Fruit fly (Drosophila melanogaster): ENCODE results near the gene Mtp.

Mtp gene

dm6 chr2L:20934678-20935077, 12.0 kb upstream of the Mtp start:
- TF ChIP-seq CG10631 (GFP tag; optimal IDR thresholded peaks at IDR 0.05) (no peak), fkh (GFP tag; optimal IDR thresholded peaks at IDR 0.05) (peak; percentile 2)

- TF ChIP-seq CG11294 (GFP tag; IDR thresholded peaks at IDR 0.05) (no peak), CG3032 (tag; optimal IDR thresholded peaks at IDR 0.05) (no peak), CG4318 (GFP tag; optimal IDR thresholded peaks at IDR 0.05) (no peak), OdsH (GFP tag; optimal IDR thresholded peaks at IDR 0.05) (no peak), Ets96B (tag; optimal IDR thresholded peaks at IDR 0.05) (no peak), CG31627 (GFP tag; optimal IDR thresholded peaks at IDR 0.05) (no peak), spab (GFP tag; optimal IDR thresholded peaks at IDR 0.05) (no peak), achi (GFP tag; optimal IDR thresholded peaks at IDR 0.05) (no peak), CG16779 (tag; optimal IDR thresholded peaks at IDR 0.05) (no peak), Sox15 (GFP tag; optimal IDR thresholded peaks at IDR 0.05) (no peak), CG34406 (GFP tag; optimal IDR thresholded peaks at IDR 0.05) (no peak), eg (GFP tag; IDR thresholded peaks at IDR 0.05) (no peak), CG6163 (GFP tag; IDR thresholded peaks at IDR 0.05) (no peak), CG11902 (GFP tag; optimal IDR thresholded peaks at IDR 0.05) (no peak), lz (GFP tag; optimal IDR thresholded peaks at IDR 0.05) (no peak)
Measured at dm6 chr2L:20934013-20934412, 11.3 kb upstream of the Mtp start, which contains the start of gene CG9270. TSS of gene CG9270 (minus strand) at chr2L:20934113.

- no peak for TF ChIP-seq CG10631 (GFP tag; optimal IDR thresholded peaks at IDR 0.05)
- TF ChIP-seq fkh (GFP tag; optimal IDR thresholded peaks at IDR 0.05), result peak; percentile 96
- no peak for TF ChIP-seq CG6808 (GFP tag; optimal IDR thresholded peaks at IDR 0.05)
Measured at dm6 chr2L:20927653-20928052, 5.0 kb upstream of the Mtp start, which contains the start of gene Nthl1. TSS of gene Nthl1 (minus strand) at chr2L:20927860.

- no peak for TF ChIP-seq CG6792 (GFP tag; optimal IDR thresholded peaks at IDR 0.05)
- TF ChIP-seq fkh (GFP tag; optimal IDR thresholded peaks at IDR 0.05), result peak; percentile 48
Measured at dm6 chr2L:20925975-20926374, 3.3 kb upstream of the Mtp start, which contains the start of gene RPA2. TSS of gene RPA2 (minus strand) at chr2L:20926147.

- TF ChIP-seq Sox15 (GFP tag; optimal IDR thresholded peaks at IDR 0.05) (no peak), Eip78C (GFP tag) (peak; percentile 29)
Measured at dm6 chr2L:20923088-20923571, 454 bp upstream of the Mtp start.

- TF ChIP-seq CG1621 (tag; optimal IDR thresholded peaks at IDR 0.05) (peak; percentile 38), acj6 (GFP tag; optimal IDR thresholded peaks at IDR 0.05) (no peak), Hr39 (GFP tag; optimal IDR thresholded peaks at IDR 0.05) (peak; percentile 6), Hr38 (GFP tag; optimal IDR thresholded peaks at IDR 0.05) (no peak), CG6163 (GFP tag; IDR thresholded peaks at IDR 0.05) (peak; percentile 5; the same call in 1 of the 3 replicates), fkh (GFP tag; optimal IDR thresholded peaks at IDR 0.05) (peak; percentile 80), CG11902 (GFP tag; optimal IDR thresholded peaks at IDR 0.05) (no peak), cyc (GFP tag; optimal IDR thresholded peaks at IDR 0.05) (peak; percentile 2), CG31627 (GFP tag; optimal IDR thresholded peaks at IDR 0.05) (peak; percentile 19), Sox14 (GFP tag; optimal IDR thresholded peaks at IDR 0.05) (peak; percentile 33), CG15336 (GFP tag; IDR thresholded peaks at IDR 0.05) (0 out of 2 replicates have a peak, but pooled peaks have one; percentile 6), vri (GFP tag; optimal IDR thresholded peaks at IDR 0.05) (no peak), CG3919 (GFP tag; optimal IDR thresholded peaks at IDR 0.05) (peak; percentile 30), CG16779 (tag; optimal IDR thresholded peaks at IDR 0.05) (no peak), CG6276 (GFP tag; optimal IDR thresholded peaks at IDR 0.05) (peak; percentile 94), CG6854 (GFP tag; optimal IDR thresholded peaks at IDR 0.05) (no peak), lz (GFP tag; optimal IDR thresholded peaks at IDR 0.05) (peak; percentile 31), topi (GFP tag; optimal IDR thresholded peaks at IDR 0.05) (peak; percentile 12), esn (GFP tag; optimal IDR thresholded peaks at IDR 0.05) (peak; percentile 40), Eip75B (GFP tag; optimal IDR thresholded peaks at IDR 0.05) (peak; percentile 2)
Measured at dm6 chr2L:20918733-20919132, 3.9 kb downstream of the Mtp start, which contains the start of the genes CG43739 and sky. TSS of gene CG43739 (minus strand) at chr2L:20918931. TSS of gene sky (minus strand) at chr2L:20918931.

All from whole organism, prepupa.